Worm (Caenorhabditis elegans): ENCODE results near the gene ifta-1.

The ifta-1 gene

ce11 chrX:5512227-5512626 lies 40.3 kb downstream of the ifta-1 start, which contains the start of gene T23F2.3:
TSS of gene T23F2.3 (minus strand) at chrX:5512327.
- TF ChIP-seq nhr-111 (GFP tag; optimal IDR thresholded peaks at IDR 0.05), result no peak
- no peak for TF ChIP-seq dmd-8 (GFP tag; IDR thresholded peaks at IDR 0.05)
- no peak for TF ChIP-seq aly-2 (tag; optimal IDR thresholded peaks at IDR 0.05)
- no peak for TF ChIP-seq ces-1 (GFP tag; optimal IDR thresholded peaks at IDR 0.05)
- TF ChIP-seq nhr-28 (tag; optimal IDR thresholded peaks at IDR 0.05), result no peak
- no peak for TF ChIP-seq unc-130 (GFP tag; optimal IDR thresholded peaks at IDR 0.05)
- TF ChIP-seq nhr-41 (GFP tag; IDR thresholded peaks at IDR 0.05), result no peak
- no peak for TF ChIP-seq dpl-1 (GFP tag; optimal IDR thresholded peaks at IDR 0.05)
- no peak for TF ChIP-seq madf-5 (GFP tag; IDR thresholded peaks at IDR 0.05)
- no peak for TF ChIP-seq nhr-11 (tag; optimal IDR thresholded peaks at IDR 0.05)
- TF ChIP-seq daf-19 (GFP tag; conservative IDR thresholded peaks at IDR 0.05), result no peak
- TF ChIP-seq mdl-1 (tag; optimal IDR thresholded peaks at IDR 0.05), result no peak
- no peak for TF ChIP-seq skn-1 (tag; optimal IDR thresholded peaks at IDR 0.05)
- no peak for TF ChIP-seq tra-1 (GFP tag; IDR thresholded peaks at IDR 0.05)
- no peak for TF ChIP-seq pha-4 (GFP tag; IDR thresholded peaks at IDR 0.05)
- no peak for TF ChIP-seq pha-4 (tag; optimal IDR thresholded peaks at IDR 0.05)
- TF ChIP-seq madf-9 (GFP tag; conservative IDR thresholded peaks at IDR 0.05), result no peak
- no peak for TF ChIP-seq hif-1 (tag; optimal IDR thresholded peaks at IDR 0.05)
- no peak for TF ChIP-seq unc-62 (GFP tag; optimal IDR thresholded peaks at IDR 0.05 in 1 of 2)
- TF ChIP-seq unc-62 (tag; optimal IDR thresholded peaks at IDR 0.05), result no peak
- no peak for TF ChIP-seq spr-3 (GFP tag; optimal IDR thresholded peaks at IDR 0.05)

- TF ChIP-seq nhr-111 (GFP tag; optimal IDR thresholded peaks at IDR 0.05) (no peak), ceh-28 (tag; optimal IDR thresholded peaks at IDR 0.05) (no peak), nhr-28 (tag; optimal IDR thresholded peaks at IDR 0.05) (peak; percentile 4), dve-1 (tag; optimal IDR thresholded peaks at IDR 0.05; ENCODE audit: insufficient read depth) (peak; percentile 50), set-16 (GFP tag; IDR thresholded peaks at IDR 0.05) (peak; percentile 28; the same call in 1 of the 2 replicates), daf-16 (GFP tag; optimal IDR thresholded peaks at IDR 0.05) (peak in 1 of 2 experiments; percentile 13), daf-16 (tag; optimal IDR thresholded peaks at IDR 0.05) (peak; percentile 97), lin-15B (tag; optimal IDR thresholded peaks at IDR 0.05) (no peak), ceh-82 (tag; optimal IDR thresholded peaks at IDR 0.05) (no peak), hlh-11 (tag; optimal IDR thresholded peaks at IDR 0.05) (peak; percentile 7), aly-2 (tag; optimal IDR thresholded peaks at IDR 0.05) (no peak)
These were observed 43.3 kb downstream of the ifta-1 start for ce11 chrX:5509114-5509877.

- TF ChIP-seq aha-1 (tag) (no peak), spr-3 (GFP tag; optimal IDR thresholded peaks at IDR 0.05) (no peak), dve-1 (tag; optimal IDR thresholded peaks at IDR 0.05; ENCODE audit: insufficient read depth) (peak; percentile 7), snpc-4 (tag; optimal IDR thresholded peaks at IDR 0.05) (no peak), hlh-30 (tag; optimal IDR thresholded peaks at IDR 0.05; ENCODE audit: insufficient read depth) (peak; percentile 1), cey-2 (tag; optimal IDR thresholded peaks at IDR 0.05; ENCODE audit: borderline replicate concordance, insufficient read depth) (no peak)
These were observed 44.6 kb downstream of the ifta-1 start for ce11 chrX:5507926-5508325.

ce11 chrX:5506432-5506977 lies 46.0 kb downstream of the ifta-1 start:
- TF ChIP-seq nhr-11 (tag; optimal IDR thresholded peaks at IDR 0.05) (peak; percentile 2), zag-1 (tag; optimal IDR thresholded peaks at IDR 0.05) (no peak), nhr-25 (tag; optimal IDR thresholded peaks at IDR 0.05; ENCODE audit: borderline replicate concordance, insufficient read depth) (no peak), lin-13 (GFP tag; optimal IDR thresholded peaks at IDR 0.05) (no peak), F10B5.3 (tag; optimal IDR thresholded peaks at IDR 0.05) (no peak), R02D3.7 (tag; optimal IDR thresholded peaks at IDR 0.05) (no peak), zip-2 (tag; optimal IDR thresholded peaks at IDR 0.05) (no peak), Y105C5A.15 (GFP tag; IDR thresholded peaks at IDR 0.05) (no peak), mxl-3 (GFP tag; optimal IDR thresholded peaks at IDR 0.05) (peak; percentile 20), fos-1 (tag; optimal IDR thresholded peaks at IDR 0.05) (no peak), hlh-11 (tag; optimal IDR thresholded peaks at IDR 0.05) (peak; percentile 33), aha-1 (tag) (peak; percentile 53), nhr-48 (tag; optimal IDR thresholded peaks at IDR 0.05) (no peak)

Measured in whole organism, L4 larva.